Worm (Caenorhabditis elegans) whole organism, young adult: ENCODE results near the gene zmp-5.

Experiments used
- B0261.1 ChIP-seq: sonication (generic microtip); optimal IDR thresholded peaks from 2 replicates; lab custom pipeline; 2016; ENCODE audit warnings: mild to moderate bottlenecking, missing genetic modification characterization, moderate library complexity, missing compliant biosample characterization
- B0336.3 ChIP-seq: fragments of 200-800 bp; sonication (Bioruptor generic); IDR thresholded peaks from 2 replicates; pipeline ENCODE4 v1.3.6; 2022; ENCODE audit warnings: missing genetic modification characterization, missing compliant biosample characterization
- F10E7.11 ChIP-seq: sonication (generic microtip); optimal IDR thresholded peaks from 2 replicates; lab custom pipeline; 2017; ENCODE audit warnings: mild to moderate bottlenecking, missing genetic modification characterization, moderate library complexity, missing compliant biosample characterization
- F49E8.2 ChIP-seq: sonication (generic microtip); optimal IDR thresholded peaks from 3 replicates; lab custom pipeline; 2017; ENCODE audit warnings: missing genetic modification characterization, mild to moderate bottlenecking, missing compliant biosample characterization, antibody characterized with exemption, moderate library complexity; ENCODE audit not compliant: insufficient read depth
- F55B11.4 ChIP-seq: sonication (generic microtip); optimal IDR thresholded peaks from 2 replicates; lab custom pipeline; 2016; ENCODE audit warnings: missing compliant biosample characterization, missing genetic modification characterization, borderline replicate concordance; ENCODE audit not compliant: insufficient read depth
- F57A8.1 ChIP-seq: fragments of 200-800 bp; sonication (Bioruptor generic); optimal IDR thresholded peaks from 2 replicates; lab custom pipeline; 2018; ENCODE audit warnings: mild to moderate bottlenecking, missing genetic modification characterization, moderate library complexity, missing compliant biosample characterization
- T26A5.8 ChIP-seq: sonication (generic microtip); optimal IDR thresholded peaks from 2 replicates; lab custom pipeline; 2016; ENCODE audit warnings: missing genetic modification characterization, missing compliant biosample characterization
- Y53G8AR.9 ChIP-seq: fragments of 200-800 bp; sonication (Bioruptor generic); conservative IDR thresholded peaks from 2 replicates; pipeline ENCODE4 v1.3.6; 2022; ENCODE audit warnings: missing genetic modification reagents, missing genetic modification characterization, missing compliant biosample characterization
- attf-6 ChIP-seq: fragments of 200-800 bp; sonication (Bioruptor generic); IDR thresholded peaks from 2 replicates; pipeline ENCODE4 v1.3.6; 2022; ENCODE audit warnings: missing genetic modification reagents, missing genetic modification characterization, missing compliant biosample characterization
- bed-1 ChIP-seq: fragments of 200-800 bp; sonication (Bioruptor generic); IDR thresholded peaks from 2 replicates; pipeline ENCODE4 v1.3.6; 2022; ENCODE audit warnings: missing genetic modification reagents, missing genetic modification characterization, missing compliant biosample characterization
- bed-2 ChIP-seq: fragments of 200-800 bp; sonication (Bioruptor generic); IDR thresholded peaks from 2 replicates; pipeline ENCODE4 v1.3.6; 2022; ENCODE audit warnings: missing genetic modification reagents, missing genetic modification characterization, missing compliant biosample characterization
- ceh-27 ChIP-seq: fragments of 200-800 bp; sonication (Bioruptor generic); optimal IDR thresholded peaks from 2 replicates; lab custom pipeline; 2018; ENCODE audit warnings: mild to moderate bottlenecking, missing genetic modification characterization, moderate library complexity, missing compliant biosample characterization
- ceh-40 ChIP-seq: fragments of 200-800 bp; sonication (Bioruptor generic); IDR thresholded peaks from 2 replicates; pipeline ENCODE4 v1.3.6; 2022; ENCODE audit warnings: missing genetic modification characterization, missing compliant biosample characterization
- ceh-58 ChIP-seq: fragments of 200-800 bp; sonication (Bioruptor generic); IDR thresholded peaks from 2 replicates; pipeline ENCODE4 v1.3.6; 2022; ENCODE audit warnings: missing genetic modification characterization, missing compliant biosample characterization
- dox-1 ChIP-seq: fragments of 200-800 bp; sonication (Bioruptor generic); IDR thresholded peaks from 2 replicates; pipeline ENCODE4 v1.3.6; 2022; ENCODE audit warnings: missing genetic modification reagents, missing genetic modification characterization, missing compliant biosample characterization
- dpff-1 ChIP-seq: sonication (generic microtip); optimal IDR thresholded peaks from 2 replicates; lab custom pipeline; 2017; ENCODE audit warnings: mild to moderate bottlenecking, missing genetic modification characterization, missing compliant biosample characterization
- dpl-1 ChIP-seq: fragments of 150-350 bp; optimal IDR thresholded peaks from 2 replicates; lab custom pipeline; 2014; ENCODE audit warnings: missing biosample characterization, missing genetic modification reagents, missing genetic modification characterization
- egl-18 ChIP-seq: fragments of 200-800 bp; sonication (Bioruptor generic); IDR thresholded peaks from 2 replicates; pipeline ENCODE4 v1.3.6; 2022; ENCODE audit warnings: missing genetic modification reagents, missing genetic modification characterization, missing compliant biosample characterization
- hlh-12 ChIP-seq: sonication (generic microtip); optimal IDR thresholded peaks from 2 replicates; lab custom pipeline; 2016; ENCODE audit warnings: missing genetic modification characterization, missing compliant biosample characterization
- hmg-1.2 ChIP-seq: fragments of 200-800 bp; sonication (Bioruptor generic); IDR thresholded peaks from 2 replicates; pipeline ENCODE4 v1.3.6; 2022; ENCODE audit warnings: missing genetic modification reagents, missing genetic modification characterization, missing compliant biosample characterization
- hsf-1 ChIP-seq: fragments of 200-800 bp; sonication (Bioruptor generic); IDR thresholded peaks from 2 replicates; pipeline ENCODE4 v1.3.6; 2022; ENCODE audit warnings: missing genetic modification reagents, missing genetic modification characterization, missing compliant biosample characterization
- let-607 ChIP-seq, 2 experiments: fragments of 200-800 bp in 1 of 2; sonication (Bioruptor generic) in 1 of 2; sonication (generic microtip) in 1 of 2; optimal IDR thresholded peaks; 2 replicates each; lab custom pipeline; 2016 to 2018; ENCODE audit warnings: mild to moderate bottlenecking in 2 of 2, missing compliant biosample characterization in 2 of 2, missing genetic modification characterization in 2 of 2, moderate library complexity in 2 of 2, missing genotype in 1 of 2
- lin-40 ChIP-seq: sonication (generic microtip); optimal IDR thresholded peaks from 2 replicates; lab custom pipeline; 2016; ENCODE audit warnings: missing genetic modification characterization, mild to moderate bottlenecking, missing compliant biosample characterization, missing genotype, missing genetic modification reagents
- lir-1 ChIP-seq: fragments of 200-800 bp; sonication (Bioruptor generic); conservative IDR thresholded peaks from 2 replicates; pipeline ENCODE4 v1.3.6; 2022; ENCODE audit warnings: missing genetic modification reagents, missing genetic modification characterization, missing compliant biosample characterization
- lsl-1 ChIP-seq: fragments of 200-800 bp; sonication (Bioruptor generic); optimal IDR thresholded peaks from 2 replicates; lab custom pipeline; 2018; ENCODE audit warnings: mild to moderate bottlenecking, missing genetic modification characterization, moderate library complexity, missing compliant biosample characterization
- madf-10 ChIP-seq: sonication (generic microtip); optimal IDR thresholded peaks from 2 replicates; lab custom pipeline; 2016; ENCODE audit warnings: mild to moderate bottlenecking, missing genetic modification characterization, missing compliant biosample characterization
- madf-8 ChIP-seq: fragments of 200-800 bp; sonication (Bioruptor generic); conservative IDR thresholded peaks from 2 replicates; pipeline ENCODE4 v1.3.6; 2022; ENCODE audit warnings: missing genetic modification reagents, missing genetic modification characterization, missing compliant biosample characterization
- mcd-1 ChIP-seq: fragments of 200-800 bp; sonication (Bioruptor generic); IDR thresholded peaks from 2 replicates; pipeline ENCODE4 v1.3.6; 2022; ENCODE audit warnings: missing genetic modification reagents, missing genetic modification characterization, missing compliant biosample characterization
- mel-28 ChIP-seq: sonication (generic microtip); optimal IDR thresholded peaks from 2 replicates; lab custom pipeline; 2016; ENCODE audit warnings: borderline replicate concordance, mild to moderate bottlenecking, missing genetic modification characterization, missing compliant biosample characterization
- mxl-1 ChIP-seq: sonication (generic microtip); optimal IDR thresholded peaks from 2 replicates; lab custom pipeline; 2016; ENCODE audit warnings: missing genetic modification characterization, missing compliant biosample characterization
- nfyb-1 ChIP-seq: fragments of 200-800 bp; sonication (Bioruptor generic); IDR thresholded peaks from 2 replicates; pipeline ENCODE4 v1.3.6; 2022; ENCODE audit warnings: missing genetic modification reagents, missing genetic modification characterization, missing compliant biosample characterization
- nhr-120 ChIP-seq: fragments of 200-800 bp; sonication (Bioruptor generic); IDR thresholded peaks from 2 replicates; pipeline ENCODE4 v1.3.6; 2022; ENCODE audit warnings: missing genetic modification characterization, missing compliant biosample characterization
- nhr-179 ChIP-seq: sonication (generic microtip); optimal IDR thresholded peaks from 2 replicates; lab custom pipeline; 2016; ENCODE audit warnings: mild to moderate bottlenecking, missing genetic modification characterization, missing compliant biosample characterization
- nhr-27 ChIP-seq: fragments of 200-800 bp; sonication (Bioruptor generic); optimal IDR thresholded peaks from 2 replicates; lab custom pipeline; 2018; ENCODE audit warnings: mild to moderate bottlenecking, missing genetic modification characterization, moderate library complexity, missing compliant biosample characterization
- nhr-80 ChIP-seq: sonication (generic microtip); optimal IDR thresholded peaks from 2 replicates; lab custom pipeline; 2016; ENCODE audit warnings: missing genetic modification characterization, missing compliant biosample characterization
- rcor-1 ChIP-seq: fragments of 200-800 bp; sonication (Bioruptor generic); IDR thresholded peaks from 2 replicates; pipeline ENCODE4 v1.3.6; 2022; ENCODE audit warnings: missing genetic modification reagents, missing genetic modification characterization, missing compliant biosample characterization
- rec-8 ChIP-seq, 2 experiments: sonication (generic microtip); optimal IDR thresholded peaks; 2 replicates each; lab custom pipeline; 2016; ENCODE audit warnings: mild to moderate bottlenecking in 2 of 2, missing genetic modification characterization in 2 of 2, missing genetic modification reagents in 2 of 2, missing genotype in 2 of 2, missing biosample characterization in 1 of 2, missing compliant biosample characterization in 1 of 2, moderate library complexity in 1 of 2
- repo-1 ChIP-seq: sonication (generic microtip); optimal IDR thresholded peaks from 2 replicates; lab custom pipeline; 2017; ENCODE audit warnings: mild to moderate bottlenecking, missing genetic modification characterization, missing compliant biosample characterization
- rpc-1 ChIP-seq, 2 experiments: fragments of 150-350 bp in 1 of 2; sonication (generic microtip) in 1 of 2; optimal IDR thresholded peaks; 2 replicates each; lab custom pipeline; 2014 to 2018; ENCODE audit warnings: missing biosample characterization in 1 of 2, missing genetic modification characterization in 1 of 2, missing genetic modification reagents in 1 of 2, missing genotype in 1 of 2
- sdz-38 ChIP-seq: sonication (generic microtip); optimal IDR thresholded peaks from 2 replicates; lab custom pipeline; 2016; ENCODE audit warnings: missing genotype, missing genetic modification characterization, missing compliant biosample characterization
- snpc-1.1 ChIP-seq: sonication (generic microtip); optimal IDR thresholded peaks from 2 replicates; lab custom pipeline; 2017; ENCODE audit warnings: missing genetic modification characterization, mild to moderate bottlenecking, missing compliant biosample characterization, antibody characterized with exemption, moderate library complexity, missing genotype, missing genetic modification reagents; ENCODE audit not compliant: insufficient read depth
- sptf-2 ChIP-seq: fragments of 200-800 bp; sonication (Bioruptor generic); optimal IDR thresholded peaks from 2 replicates; lab custom pipeline; 2018; ENCODE audit warnings: mild to moderate bottlenecking, missing genetic modification characterization, missing compliant biosample characterization
- tbp1 ChIP-seq: fragments of 200-800 bp; sonication (Bioruptor generic); optimal IDR thresholded peaks from 2 replicates; lab custom pipeline; 2018; ENCODE audit warnings: mild to moderate bottlenecking, missing genetic modification characterization, missing compliant biosample characterization
- tbx-9 ChIP-seq: sonication (generic microtip); optimal IDR thresholded peaks from 2 replicates; lab custom pipeline; 2016; ENCODE audit warnings: borderline replicate concordance, missing genetic modification characterization, inconsistent platforms, missing compliant biosample characterization
- unc-130 ChIP-seq: sonication (generic microtip); optimal IDR thresholded peaks from 2 replicates; lab custom pipeline; 2016; ENCODE audit warnings: missing genetic modification reagents, missing genetic modification characterization, missing compliant biosample characterization
- unc-62 ChIP-seq: fragments of 150-350 bp; optimal IDR thresholded peaks from 2 replicates; lab custom pipeline; 2014; ENCODE audit warnings: missing biosample characterization, missing genetic modification reagents, missing genetic modification characterization
- zfh-2 ChIP-seq: fragments of 200-800 bp; sonication (Bioruptor generic); conservative IDR thresholded peaks from 2 replicates; pipeline ENCODE4 v1.3.6; 2022; ENCODE audit warnings: missing genetic modification reagents, missing genetic modification characterization, missing compliant biosample characterization
- ztf-25 ChIP-seq: fragments of 200-800 bp; sonication (Bioruptor generic); IDR thresholded peaks from 2 replicates; pipeline ENCODE4 v1.3.6; 2022; ENCODE audit warnings: missing genetic modification reagents, missing genetic modification characterization, missing compliant biosample characterization

The zmp-5 gene

DNA sequence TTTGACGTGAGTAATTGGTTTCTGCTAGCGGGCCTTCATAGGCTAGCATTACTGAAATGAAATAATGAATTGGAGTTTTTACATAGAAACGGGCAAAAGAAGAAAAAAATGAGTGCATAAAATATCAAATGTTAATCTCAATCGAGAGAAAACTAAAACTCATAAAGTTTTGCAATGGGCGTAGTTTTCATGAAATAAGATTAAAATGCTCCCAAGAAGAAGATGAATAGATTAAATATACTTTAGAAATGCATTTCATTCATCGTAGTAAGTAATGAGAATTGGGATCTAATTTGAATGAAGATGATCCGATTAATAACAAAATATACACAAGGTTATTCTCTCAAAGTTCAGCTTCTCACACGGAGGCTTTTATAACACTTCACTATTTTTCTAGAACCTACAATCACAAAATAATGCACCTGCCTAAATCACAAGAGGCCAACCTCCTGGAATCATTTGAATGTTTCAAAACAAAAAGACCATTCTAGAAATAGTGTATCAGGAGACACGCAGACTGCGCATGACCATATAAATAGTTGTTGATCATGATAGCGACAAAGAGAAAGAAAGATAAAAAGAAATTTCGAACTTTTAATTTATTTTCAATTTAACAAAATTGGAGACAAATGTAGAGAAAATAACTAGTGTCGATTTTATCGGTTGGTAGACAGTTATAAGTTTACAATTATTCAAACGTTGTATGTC, 21.0 kb downstream of the zmp-5 start, which contains the start of gene nhr-17 (continued):
- TF ChIP-seq unc-130 (GFP tag; lab: Kevin White, UChicago) (no peak), let-607 (tag; optimal IDR thresholded peaks at IDR 0.05; lab: Kevin White, UChicago) (no peak), F10E7.11 (tag; lab: Kevin White, UChicago) (no peak), rec-8 (tag; optimal IDR thresholded peaks at IDR 0.05; lab: Kevin White, UChicago) (no peak), attf-6 (GFP tag; lab: Robert Waterston, UW) (no peak), repo-1 (tag; lab: Kevin White, UChicago) (no peak), nhr-179 (tag; lab: Kevin White, UChicago) (no peak), sdz-38 (tag; lab: Kevin White, UChicago) (no peak), B0261.1 (tag; lab: Kevin White, UChicago) (no peak), F57A8.1 (GFP tag; lab: Kevin White, UChicago) (no peak), nhr-80 (tag; lab: Kevin White, UChicago) (peak; percentile 27), madf-10 (tag; lab: Kevin White, UChicago) (no peak), lin-40 (tag; lab: Kevin White, UChicago) (peak; percentile 49), rcor-1 (no peak), ceh-58 (no peak), nhr-120 (GFP tag; lab: Robert Waterston, UW) (no peak), hlh-12 (no peak), lir-1 (GFP tag; lab: Robert Waterston, UW) (no peak), F55B11.4 (tag; lab: Kevin White, UChicago) (no peak), nfyb-1 (GFP tag; lab: Robert Waterston, UW) (no peak), egl-18 (GFP tag; lab: Robert Waterston, UW) (no peak), ceh-40 (GFP tag; lab: Robert Waterston, UW) (no peak), sptf-2 (GFP tag; lab: Kevin White, UChicago) (no peak), dox-1 (GFP tag; lab: Robert Waterston, UW) (no peak), hmg-1.2 (GFP tag; lab: Robert Waterston, UW) (no peak), bed-1 (GFP tag; lab: Robert Waterston, UW) (no peak), mel-28 (tag; lab: Kevin White, UChicago) (no peak), dpff-1 (no peak), madf-8 (GFP tag; lab: Robert Waterston, UW) (no peak), tbp1 (GFP tag; lab: Kevin White, UChicago) (peak; percentile 22), T26A5.8 (no peak), nhr-27 (tag; lab: Kevin White, UChicago) (no peak), mxl-1 (tag; lab: Kevin White, UChicago) (no peak), rpc-1 (optimal IDR thresholded peaks at IDR 0.05; lab: Kevin White, UChicago) (no peak), rpc-1 (tag; optimal IDR thresholded peaks at IDR 0.05; lab: Kevin White, UChicago) (no peak), snpc-1.1 (no peak), ceh-27 (no peak), lsl-1 (GFP tag; lab: Kevin White, UChicago) (no peak), B0336.3 (GFP tag; lab: Robert Waterston, UW) (no peak), ztf-25 (GFP tag; lab: Robert Waterston, UW) (no peak), tbx-9 (tag; lab: Kevin White, UChicago) (no peak), F49E8.2 (tag; lab: Kevin White, UChicago) (no peak), unc-62 (GFP tag; lab: Kevin White, UChicago) (no peak), bed-2 (GFP tag; lab: Robert Waterston, UW) (no peak), hsf-1 (GFP tag; lab: Robert Waterston, UW) (peak; percentile 79), dpl-1 (GFP tag; lab: Kevin White, UChicago) (no peak), zfh-2 (GFP tag; lab: Robert Waterston, UW) (no peak), mcd-1 (no peak), Y53G8AR.9 (GFP tag; lab: Robert Waterston, UW) (no peak)
